Worm (Caenorhabditis elegans) whole organism, L4 larva: ENCODE measurements around the gene F59D12.5.

Experiments
- lin-1 ChIP-seq: fragments of 200-800 bp; sonication (Bioruptor generic); IDR thresholded peaks from 2 replicates; pipeline ENCODE4 v1.3.6; 2022; ENCODE audit warnings: missing genetic modification reagents, missing genetic modification characterization, missing compliant biosample characterization
- lin-13 ChIP-seq: fragments of 150-350 bp; optimal IDR thresholded peaks from 2 replicates; lab custom pipeline; 2014; ENCODE audit warnings: missing biosample characterization, missing genetic modification reagents, missing genetic modification characterization
- nhr-237 ChIP-seq: sonication (generic microtip); optimal IDR thresholded peaks from 2 replicates; lab custom pipeline; 2017; ENCODE audit warnings: missing biosample characterization, missing genetic modification characterization
- nhr-25 ChIP-seq: sonication (generic microtip); optimal IDR thresholded peaks from 2 replicates; lab custom pipeline; 2017; ENCODE audit warnings: missing genetic modification characterization, mild to moderate bottlenecking, missing compliant biosample characterization, antibody characterized with exemption, moderate library complexity, borderline replicate concordance; ENCODE audit not compliant: insufficient read depth
- nhr-28 ChIP-seq: fragments of 150-350 bp; optimal IDR thresholded peaks from 2 replicates; lab custom pipeline; 2014; ENCODE audit warnings: missing biosample characterization, missing genetic modification characterization
- unc-130 ChIP-seq: sonication (generic microtip); optimal IDR thresholded peaks from 2 replicates; lab custom pipeline; 2016; ENCODE audit warnings: missing genetic modification reagents, missing genetic modification characterization, missing compliant biosample characterization
- vab-7 ChIP-seq: fragments of 200-800 bp; sonication (Bioruptor generic); IDR thresholded peaks from 2 replicates; pipeline ENCODE4 v1.3.6; 2022; ENCODE audit warnings: missing genetic modification reagents, missing genetic modification characterization, missing compliant biosample characterization

ce11 chrX:15604236-15604635, 42.9 kb downstream of the F59D12.5 start:
- TF ChIP-seq nhr-25 (tag; lab: Kevin White, UChicago): no peak
- no peak for TF ChIP-seq lin-13 (GFP tag; lab: Kevin White, UChicago)
- TF ChIP-seq vab-7 (GFP tag; lab: Robert Waterston, UW): no peak
- TF ChIP-seq nhr-28 (tag; lab: Kevin White, UChicago): no peak
- no peak for TF ChIP-seq lin-1 (GFP tag; lab: Robert Waterston, UW)
- no peak for TF ChIP-seq unc-130 (GFP tag; lab: Kevin White, UChicago)
- TF ChIP-seq nhr-237 (tag; lab: Kevin White, UChicago): no peak
